Fruit fly (Drosophila melanogaster) whole organism, prepupa: ENCODE measurements around the gene Ugt35E2.

ENCODE experiments used
- dsx ChIP-seq: fragments of 200-800 bp; optimal IDR thresholded peaks from 3 replicates; lab custom pipeline; 2019; ENCODE audit warnings: missing biosample characterization, mild to moderate bottlenecking, missing genetic modification characterization, moderate library complexity; ENCODE audit not compliant: poor library complexity, severe bottlenecking
- vri ChIP-seq: fragments of 200-800 bp; sonication (Bioruptor generic); optimal IDR thresholded peaks from 3 replicates; lab custom pipeline; 2016; ENCODE audit warnings: missing biosample characterization, mild to moderate bottlenecking, missing genetic modification characterization

DNA sequence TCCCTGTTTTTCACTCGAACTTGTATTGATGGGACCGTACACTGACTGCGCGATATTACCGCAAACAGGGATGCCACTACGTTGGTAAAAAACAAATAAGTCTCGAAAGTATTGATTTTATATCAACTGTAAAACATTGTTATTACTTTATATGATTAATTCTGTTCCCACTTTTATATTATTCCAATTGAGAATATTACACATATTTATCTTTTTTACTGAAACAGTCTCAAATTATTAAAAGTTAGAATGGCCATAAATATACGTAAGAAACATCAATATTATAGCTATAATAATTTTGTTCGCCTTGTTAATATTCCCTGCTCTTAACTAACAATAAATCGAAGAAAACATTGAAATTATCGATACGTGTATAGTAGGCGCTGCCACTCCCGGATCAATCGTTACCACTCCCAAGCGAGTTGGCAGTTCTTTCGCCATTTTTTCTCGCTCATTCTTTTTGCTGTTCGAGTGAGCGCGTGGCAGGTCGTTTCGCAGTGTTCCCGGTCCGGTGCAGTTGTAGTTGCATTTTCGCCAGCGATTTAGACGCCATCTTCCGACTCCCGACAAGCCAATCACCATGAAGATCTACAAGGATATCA lies 42.1 kb upstream of the Ugt35E2 start, which contains the start of the genes SdhC and Tctp:
- peak; percentile 10 for TF ChIP-seq dsx
- TF ChIP-seq vri: peak; percentile 45
